Worm (Caenorhabditis elegans) whole organism, late embryonic: ENCODE data around the gene C06G4.4.
"Not testable (repeated sequence)": the region's sequence is repeated elsewhere in the genome, so short reads cannot be mapped to it uniquely, and the experiment has no call there.

Experiments
- F13H6.1 ChIP-seq: sonication (generic microtip); optimal IDR thresholded peaks from 2 replicates; lab custom pipeline; 2016; ENCODE audit warnings: missing genetic modification characterization, missing compliant biosample characterization
- Y22D7AL.16 ChIP-seq: sonication (generic microtip); optimal IDR thresholded peaks from 2 replicates; lab custom pipeline; 2016; ENCODE audit warnings: missing genetic modification characterization, missing compliant biosample characterization
- ceh-18 ChIP-seq: sonication (generic microtip); optimal IDR thresholded peaks from 2 replicates; lab custom pipeline; 2016; ENCODE audit warnings: missing genetic modification characterization, missing compliant biosample characterization
- ceh-19 ChIP-seq: fragments of 200-800 bp; sonication (Bioruptor generic); optimal IDR thresholded peaks from 2 replicates; lab custom pipeline; 2018; ENCODE audit warnings: mild to moderate bottlenecking, missing genetic modification characterization, missing compliant biosample characterization
- ceh-22 ChIP-seq: sonication (generic microtip); optimal IDR thresholded peaks from 2 replicates; lab custom pipeline; 2017; ENCODE audit warnings: missing biosample characterization, missing genetic modification characterization
- ceh-34 ChIP-seq: sonication (generic microtip); optimal IDR thresholded peaks from 2 replicates; lab custom pipeline; 2016; ENCODE audit warnings: mild to moderate bottlenecking, missing genetic modification characterization, missing compliant biosample characterization
- ceh-45 ChIP-seq: fragments of 200-800 bp; sonication (Bioruptor generic); IDR thresholded peaks from 2 replicates; pipeline ENCODE4 v1.3.6; 2022; ENCODE audit warnings: missing genetic modification reagents, missing genetic modification characterization, missing compliant biosample characterization
- ceh-6 ChIP-seq: fragments of 200-800 bp; sonication (Bioruptor generic); optimal IDR thresholded peaks from 2 replicates; lab custom pipeline; 2018; ENCODE audit warnings: mild to moderate bottlenecking, missing genetic modification characterization, missing compliant biosample characterization
- ceh-9 ChIP-seq: sonication (generic microtip); optimal IDR thresholded peaks from 2 replicates; lab custom pipeline; 2016; ENCODE audit warnings: mild to moderate bottlenecking, missing genetic modification characterization, inconsistent platforms, missing compliant biosample characterization
- dve-1 ChIP-seq: sonication (generic microtip); optimal IDR thresholded peaks from 2 replicates; lab custom pipeline; 2017; ENCODE audit warnings: antibody characterized with exemption, mild to moderate bottlenecking, missing genetic modification characterization, missing compliant biosample characterization
- fax-1 ChIP-seq: sonication (generic microtip); optimal IDR thresholded peaks from 2 replicates; lab custom pipeline; 2016; ENCODE audit warnings: missing genotype, missing genetic modification characterization, missing compliant biosample characterization
- fkh-6 ChIP-seq: sonication (generic microtip); optimal IDR thresholded peaks from 2 replicates; lab custom pipeline; 2016; ENCODE audit warnings: missing genetic modification characterization, missing compliant biosample characterization
- hlh-15 ChIP-seq: sonication (generic microtip); optimal IDR thresholded peaks from 2 replicates; lab custom pipeline; 2016; ENCODE audit warnings: missing genetic modification characterization, missing compliant biosample characterization
- hlh-8 ChIP-seq: sonication (generic microtip); optimal IDR thresholded peaks from 2 replicates; lab custom pipeline; 2016; ENCODE audit warnings: missing genotype, missing genetic modification characterization, missing compliant biosample characterization
- nfya-1 ChIP-seq: sonication (generic microtip); optimal IDR thresholded peaks from 2 replicates; lab custom pipeline; 2017; ENCODE audit warnings: missing genetic modification characterization, mild to moderate bottlenecking, missing compliant biosample characterization, antibody characterized with exemption, moderate library complexity
- nhr-11 ChIP-seq: fragments of 150-350 bp; optimal IDR thresholded peaks from 2 replicates; lab custom pipeline; 2014; ENCODE audit warnings: missing biosample characterization, missing genetic modification characterization
- npax-4 ChIP-seq: sonication (generic microtip); optimal IDR thresholded peaks from 2 replicates; lab custom pipeline; 2016; ENCODE audit warnings: missing genetic modification characterization, missing compliant biosample characterization
- odd-2 ChIP-seq: sonication (generic microtip); optimal IDR thresholded peaks from 2 replicates; lab custom pipeline; 2017; ENCODE audit warnings: antibody characterized with exemption, mild to moderate bottlenecking, missing genetic modification characterization, missing compliant biosample characterization
- pax-1 ChIP-seq: fragments of 150-350 bp; optimal IDR thresholded peaks from 2 replicates; lab custom pipeline; 2014; ENCODE audit warnings: missing biosample characterization, missing genetic modification characterization
- pha-4 ChIP-seq: fragments of 150-350 bp; optimal IDR thresholded peaks from 2 replicates; lab custom pipeline; 2018; ENCODE audit warnings: missing biosample characterization, missing genetic modification reagents, missing genetic modification characterization
- pqm-1 ChIP-seq: sonication (generic microtip); optimal IDR thresholded peaks from 2 replicates; lab custom pipeline; 2016; ENCODE audit warnings: missing genetic modification characterization, missing compliant biosample characterization
- pros-1 ChIP-seq: fragments of 150-350 bp; optimal IDR thresholded peaks from 2 replicates; lab custom pipeline; 2014; ENCODE audit warnings: missing biosample characterization, missing genetic modification reagents, missing genetic modification characterization
- rnt-1 ChIP-seq: sonication (generic microtip); optimal IDR thresholded peaks from 2 replicates; lab custom pipeline; 2016; ENCODE audit warnings: missing genetic modification characterization, missing compliant biosample characterization
- sdc-2 ChIP-seq: sonication (generic microtip); optimal IDR thresholded peaks from 2 replicates; lab custom pipeline; 2016; ENCODE audit warnings: missing genotype, missing genetic modification characterization, missing compliant biosample characterization
- tbx-7 ChIP-seq: sonication (generic microtip); optimal IDR thresholded peaks from 2 replicates; lab custom pipeline; 2016; ENCODE audit warnings: missing genotype, missing genetic modification characterization, missing compliant biosample characterization
- ttx-3 ChIP-seq: sonication (generic microtip); optimal IDR thresholded peaks from 2 replicates; lab custom pipeline; 2016; ENCODE audit warnings: missing genetic modification reagents, missing genetic modification characterization, missing compliant biosample characterization
- unc-42 ChIP-seq: sonication (generic microtip); optimal IDR thresholded peaks from 2 replicates; lab custom pipeline; 2016; ENCODE audit warnings: missing genotype, missing genetic modification characterization, missing compliant biosample characterization
- unc-86 ChIP-seq: sonication (generic microtip); optimal IDR thresholded peaks from 2 replicates; lab custom pipeline; 2016; ENCODE audit warnings: missing genetic modification characterization, missing compliant biosample characterization

The C06G4.4 gene

DNA sequence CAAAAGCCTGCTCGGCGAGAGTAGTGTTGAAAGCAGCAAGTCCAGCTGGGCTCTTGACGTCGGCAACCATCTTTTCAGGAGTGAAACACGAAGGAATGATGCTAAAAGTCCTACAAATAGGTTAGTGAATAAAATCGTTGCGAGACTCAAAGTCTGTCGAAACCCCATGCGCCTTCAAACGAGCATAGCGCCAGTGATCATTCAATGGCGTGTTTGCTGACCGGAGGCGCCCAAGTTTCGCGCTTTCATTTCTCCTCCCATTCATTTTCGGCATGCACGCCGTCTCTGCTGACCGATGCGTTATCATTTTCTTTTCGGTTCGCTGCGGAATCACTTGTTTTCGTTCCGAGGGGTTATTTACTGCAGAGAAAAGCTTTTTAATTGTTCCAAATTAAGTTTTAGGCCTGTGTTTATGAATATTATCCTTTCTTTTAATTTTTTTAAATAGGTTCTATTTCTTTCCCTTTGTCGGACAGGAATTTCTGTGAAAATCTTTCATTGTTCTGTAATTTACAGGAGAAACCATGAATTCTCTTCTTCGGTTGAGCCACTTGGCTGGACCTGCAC is 4.3 kb downstream of the C06G4.4 start, which contains the start of the genes eef-1B.1 and aco-2 (continued):
- no peak for TF ChIP-seq tbx-7 (tag; lab: Kevin White, UChicago)
- TF ChIP-seq Y22D7AL.16 (tag; lab: Kevin White, UChicago): no peak
- TF ChIP-seq npax-4 (tag; lab: Kevin White, UChicago): no peak
- no peak for TF ChIP-seq hlh-8 (tag; lab: Kevin White, UChicago)
- no peak for TF ChIP-seq sdc-2 (tag; lab: Kevin White, UChicago)
- TF ChIP-seq fax-1 (tag; lab: Kevin White, UChicago): no peak
- TF ChIP-seq rnt-1: no peak

DNA sequence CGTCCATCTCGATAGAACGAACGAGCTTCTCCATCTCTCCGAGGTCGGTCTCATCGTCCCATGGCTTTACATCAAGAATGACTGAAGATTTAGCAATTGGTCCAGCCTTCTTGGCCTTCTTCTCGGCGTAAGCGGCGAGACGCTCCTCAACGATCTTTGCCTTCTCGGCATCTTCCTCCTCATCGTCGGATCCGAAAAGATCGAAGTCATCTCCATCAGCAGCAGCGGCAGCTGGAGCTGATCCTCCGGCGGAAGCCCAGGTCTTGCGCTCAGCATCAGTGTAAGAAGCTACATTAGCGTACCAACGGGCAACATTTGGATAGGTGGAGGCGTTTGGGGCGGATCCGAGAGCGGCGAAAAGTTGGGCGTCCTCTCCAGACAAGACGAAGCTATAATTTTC is 4.9 kb downstream of the C06G4.4 start:
- TF ChIP-seq ceh-9 (tag; lab: Kevin White, UChicago) (no peak), ceh-19 (GFP tag; lab: Kevin White, UChicago) (no peak)

DNA sequence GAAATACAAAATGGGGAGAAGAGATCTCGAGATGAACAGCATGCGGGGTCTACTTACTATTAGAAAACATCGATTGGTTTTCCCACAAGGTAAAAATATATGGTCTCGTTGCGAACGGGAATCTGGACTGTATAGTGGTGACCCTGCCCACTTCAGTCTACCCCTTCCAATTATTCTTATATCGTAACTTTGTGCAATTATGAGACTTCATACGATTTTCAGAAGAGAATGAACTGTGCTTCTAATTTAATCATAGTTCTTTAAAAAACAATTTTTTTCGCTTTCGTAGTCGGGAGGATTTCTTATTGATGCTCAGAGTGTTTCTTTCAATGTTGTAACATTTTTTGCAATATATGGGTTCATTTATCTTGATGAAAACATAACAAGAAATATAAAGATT is 5.6 kb downstream of the C06G4.4 start, which contains the start of gene F54H12.5:
TSS of gene F54H12.5 (minus strand) at position 101 of the 400 bp plus-strand sequence.
- TF ChIP-seq npax-4 (tag; lab: Kevin White, UChicago): no peak
- no peak for TF ChIP-seq ceh-22 (tag; lab: Kevin White, UChicago)
- TF ChIP-seq F13H6.1 (tag; lab: Kevin White, UChicago): no peak
- TF ChIP-seq dve-1: no peak
- no peak for TF ChIP-seq ceh-6 (GFP tag; lab: Kevin White, UChicago)
- no peak for TF ChIP-seq ceh-34
- no peak for TF ChIP-seq rnt-1
- TF ChIP-seq, all 69 proteins: peak for 0

DNA sequence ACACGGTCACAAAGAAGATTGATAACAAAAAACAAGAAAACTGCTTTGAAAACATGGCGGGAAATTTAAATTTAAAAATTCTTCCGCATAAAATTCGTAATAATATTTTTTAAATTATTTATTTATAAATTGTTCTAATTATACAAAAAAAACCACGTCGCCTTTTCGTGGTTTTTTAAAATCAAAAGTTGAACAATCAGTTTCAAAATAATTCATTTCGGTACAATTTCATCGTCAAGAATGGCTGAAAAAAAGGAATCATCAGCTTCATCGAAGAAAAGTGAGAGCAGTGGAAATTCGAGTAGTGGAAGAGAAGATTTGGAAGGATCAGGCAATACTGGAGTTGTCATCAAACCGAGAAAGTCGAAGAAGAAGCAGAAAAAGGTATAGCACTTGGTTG is 8.5 kb downstream of the C06G4.4 start, which contains the start of the genes F54H12.8 and F54H12.7:
TSS of gene F54H12.8 (minus strand) at position 101 of the 400 bp plus-strand sequence.
TSS of gene F54H12.7 (plus strand) at position 229 of the 400 bp plus-strand sequence.
- TF ChIP-seq unc-42 (tag; lab: Kevin White, UChicago) (no peak), dve-1 (no peak), pqm-1 (tag; lab: Kevin White, UChicago) (no peak), tbx-7 (tag; lab: Kevin White, UChicago) (no peak), pros-1 (tag; lab: Kevin White, UChicago) (no peak), odd-2 (tag; lab: Kevin White, UChicago) (no peak), ceh-9 (tag; lab: Kevin White, UChicago) (no peak), Y22D7AL.16 (tag; lab: Kevin White, UChicago) (no peak), ceh-18 (tag; lab: Kevin White, UChicago) (no peak), fkh-6 (no peak), fax-1 (tag; lab: Kevin White, UChicago) (no peak)

DNA sequence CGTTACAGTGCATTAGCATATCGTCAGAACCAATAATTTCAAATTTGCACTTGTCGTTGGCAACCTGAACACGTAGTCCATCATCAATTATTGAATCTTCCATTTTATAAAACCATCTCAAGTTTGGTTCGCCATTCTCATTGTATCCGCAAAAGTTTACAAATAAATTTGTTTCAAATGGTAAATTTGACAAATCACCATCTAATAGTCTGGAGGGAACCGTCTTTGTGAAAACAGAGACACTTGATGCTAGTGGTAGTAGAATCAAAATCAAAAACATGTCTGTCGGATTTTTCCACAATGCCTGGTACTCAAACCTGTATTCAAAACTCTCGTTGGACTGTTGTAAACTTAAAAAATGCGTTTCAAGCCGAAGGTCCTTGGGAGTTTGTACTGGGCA is 13.3 kb downstream of the C06G4.4 start, which contains the start of gene F54H12.2:
TSS of gene F54H12.2 (plus strand) at position 301 of the 400 bp plus-strand sequence.
- not testable (repeated sequence) for TF ChIP-seq hlh-15 (tag; lab: Kevin White, UChicago); nhr-11; nfya-1 (tag; lab: Kevin White, UChicago)

DNA sequence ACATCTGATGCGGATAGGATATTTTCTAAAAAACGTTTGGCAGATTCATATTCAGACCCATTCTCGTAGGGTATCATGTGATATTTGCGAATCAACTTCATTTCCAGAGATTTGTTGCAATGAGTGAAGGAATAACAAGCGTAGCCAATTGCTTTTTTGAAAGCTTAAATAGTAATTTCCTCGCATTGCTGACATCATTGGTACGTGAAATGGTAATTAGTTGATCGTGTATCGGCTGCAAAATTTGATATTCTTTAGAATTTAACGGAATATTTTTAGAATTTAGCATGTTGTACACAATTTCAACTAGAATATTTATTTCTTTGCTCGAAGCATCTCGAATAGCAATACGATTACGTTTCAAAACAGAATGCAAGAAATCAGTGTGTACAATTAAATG is 15.0 kb downstream of the C06G4.4 start, which contains the start of gene F54H12.4:
TSS of gene F54H12.4 (minus strand) at position 101 of the 400 bp plus-strand sequence.
- not testable (repeated sequence) for TF ChIP-seq unc-86 (tag; lab: Kevin White, UChicago); ceh-45 (GFP tag; lab: Robert Waterston, UW); dve-1

DNA sequence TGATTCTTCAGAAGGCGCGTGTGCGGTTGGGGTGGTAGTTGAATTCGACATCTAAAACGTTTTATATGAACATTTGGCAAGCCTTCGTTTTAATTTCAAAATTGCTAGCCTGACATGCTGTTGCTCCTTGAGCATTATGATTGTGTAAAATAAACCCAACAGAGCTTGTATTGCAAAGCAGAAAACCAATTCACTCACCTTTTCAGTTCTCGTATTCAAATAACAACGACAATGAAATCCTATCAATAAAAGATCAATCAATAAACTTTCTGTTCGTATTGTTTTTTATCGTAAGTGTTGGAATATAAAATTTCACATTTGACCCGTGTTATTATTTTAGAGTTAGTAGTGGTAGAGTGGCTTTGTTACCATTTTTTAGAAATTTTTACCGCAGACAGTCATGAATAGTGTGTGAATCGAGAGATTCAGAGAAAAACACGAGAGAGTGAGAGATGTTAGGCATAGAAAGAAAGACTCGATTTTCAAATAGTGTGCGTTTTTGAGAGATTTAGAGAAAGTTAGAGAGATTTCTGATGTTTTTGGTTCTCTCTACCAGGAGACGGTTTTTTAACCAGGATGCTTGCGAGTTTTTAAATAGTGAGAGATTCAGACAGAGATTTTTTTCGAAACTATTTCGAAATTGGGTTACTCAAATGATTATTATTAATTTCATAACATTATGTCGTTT is 18.5 kb downstream of the C06G4.4 start, which contains the start of gene F54H12.10:
TSS of gene F54H12.10 (minus strand) at position 51 of the 688 bp plus-strand sequence.
- not testable (repeated sequence) for TF ChIP-seq pax-1, pha-4, ttx-3 (tag; lab: Kevin White, UChicago)
